Worm (Caenorhabditis elegans): ENCODE data around the gene clec-251.

clec-251 gene

DNA sequence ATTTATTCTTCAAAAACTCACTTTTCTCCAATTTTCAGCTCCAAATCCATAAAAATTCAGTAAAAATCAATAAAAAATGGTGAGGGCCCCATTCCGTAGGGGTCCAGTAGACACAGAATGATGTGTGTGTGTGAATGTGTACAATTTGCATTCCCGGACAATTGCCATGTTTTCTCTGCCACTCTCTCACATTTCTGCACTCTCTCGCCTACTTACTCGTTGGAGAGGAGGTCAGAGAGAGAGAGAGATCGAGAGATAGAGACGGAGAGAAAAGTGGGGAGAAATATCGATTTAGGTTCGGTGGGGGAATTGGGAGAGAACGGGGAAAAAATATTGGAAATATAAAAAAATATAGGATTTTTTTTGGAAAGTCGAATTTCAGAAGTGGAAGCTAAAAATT is 23.2 kb downstream of the clec-251 start:
- TF ChIP-seq blmp-1 (tag; optimal IDR thresholded peaks at IDR 0.05) (no peak), unc-62 (GFP tag; optimal IDR thresholded peaks at IDR 0.05) (peak; percentile 83), cnd-1 (tag; optimal IDR thresholded peaks at IDR 0.05) (peak; percentile 50), sem-2 (GFP tag; optimal IDR thresholded peaks at IDR 0.05) (no peak), drap-1 (GFP tag; optimal IDR thresholded peaks at IDR 0.05) (no peak), pha-4 (tag; optimal IDR thresholded peaks at IDR 0.05) (peak; percentile 97), lin-32 (GFP tag; optimal IDR thresholded peaks at IDR 0.05) (peak; percentile 3), zip-8 (tag; optimal IDR thresholded peaks at IDR 0.05) (no peak), mep-1 (tag; optimal IDR thresholded peaks at IDR 0.05) (peak; percentile 80), nhr-12 (tag; optimal IDR thresholded peaks at IDR 0.05) (no peak), unc-120 (tag; optimal IDR thresholded peaks at IDR 0.05; ENCODE audit: poor library complexity, severe bottlenecking) (peak; percentile 52), elt-3 (tag; optimal IDR thresholded peaks at IDR 0.05) (peak; percentile 13), ces-1 (GFP tag; optimal IDR thresholded peaks at IDR 0.05) (peak; percentile 96), lsy-2 (tag; optimal IDR thresholded peaks at IDR 0.05) (peak; percentile 89), mab-5 (tag; optimal IDR thresholded peaks at IDR 0.05) (peak; percentile 86), hlh-1 (tag; optimal IDR thresholded peaks at IDR 0.05) (peak; percentile 92), lin-13 (tag; optimal IDR thresholded peaks at IDR 0.05) (peak; percentile 86), nhr-237 (tag; optimal IDR thresholded peaks at IDR 0.05) (peak; percentile 93), ceh-39 (tag; optimal IDR thresholded peaks at IDR 0.05) (peak; percentile 99), nhr-2 (tag; optimal IDR thresholded peaks at IDR 0.05) (peak; percentile 83), ztf-11 (tag; optimal IDR thresholded peaks at IDR 0.05) (peak; percentile 22), snpc-4 (tag; optimal IDR thresholded peaks at IDR 0.05) (no peak), mls-2 (tag; optimal IDR thresholded peaks at IDR 0.05) (peak; percentile 24)

DNA sequence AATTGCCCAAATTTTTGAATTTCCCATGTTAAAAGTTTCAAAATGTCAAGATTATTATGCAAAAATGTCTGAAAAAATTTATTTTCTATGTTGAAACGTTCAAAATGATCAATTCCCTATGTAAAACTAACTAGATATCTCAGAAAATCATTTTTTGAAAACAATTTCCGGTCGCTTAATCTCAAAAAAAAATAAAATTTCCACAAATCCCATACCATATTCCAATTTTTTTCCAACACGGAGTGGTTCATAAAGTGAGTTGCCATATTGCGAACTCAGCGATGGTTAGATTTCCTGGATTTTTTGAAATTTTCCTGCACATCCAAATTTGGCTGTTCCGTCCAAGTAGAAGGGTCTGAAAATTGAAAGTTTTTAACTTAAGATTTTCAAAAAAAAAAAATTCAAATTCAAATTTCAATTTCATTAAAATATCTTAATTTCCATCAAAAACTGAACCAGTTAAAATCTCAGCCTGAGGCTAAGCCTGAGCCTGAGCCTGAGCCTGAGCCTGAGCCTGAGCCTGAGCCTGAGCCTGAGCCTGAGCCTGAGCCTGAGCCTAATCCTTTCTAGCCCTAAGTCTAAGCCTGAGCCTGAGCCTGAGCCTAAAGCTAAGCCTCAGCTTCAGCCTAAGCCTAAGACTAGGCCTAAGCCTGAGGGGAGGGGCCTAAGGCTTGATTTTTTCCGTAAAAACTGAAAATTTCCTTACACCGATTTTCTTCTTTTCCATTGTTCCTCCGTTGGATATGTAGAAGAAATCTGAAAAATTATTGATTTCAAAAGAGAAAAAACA is 24.1 kb downstream of the clec-251 start:
- TF ChIP-seq ztf-11 (tag; optimal IDR thresholded peaks at IDR 0.05) (no peak), ceh-43 (GFP tag; optimal IDR thresholded peaks at IDR 0.05) (no peak), tbx-8 (GFP tag; optimal IDR thresholded peaks at IDR 0.05) (no peak), nhr-76 (tag; optimal IDR thresholded peaks at IDR 0.05) (no peak), ceh-39 (tag; optimal IDR thresholded peaks at IDR 0.05) (no peak)

DNA sequence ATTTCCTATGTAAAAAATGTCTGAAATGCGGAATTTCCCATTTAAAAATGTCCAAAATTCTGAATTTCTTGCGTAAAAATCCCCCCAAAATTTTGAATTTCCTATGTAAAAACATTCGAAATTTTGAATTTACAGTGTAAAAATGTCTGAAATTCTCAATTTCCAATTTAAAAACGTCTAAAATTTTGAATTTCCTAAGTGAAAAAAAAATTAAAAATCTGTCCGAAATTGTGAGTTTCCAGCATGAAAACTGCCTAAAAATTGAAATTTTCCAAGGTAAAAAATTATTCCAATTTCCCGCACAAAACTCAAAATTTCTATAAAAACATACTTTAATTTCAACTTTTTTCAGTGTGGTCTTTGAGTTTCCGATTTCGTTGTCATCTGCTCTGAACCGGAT is 24.9 kb downstream of the clec-251 start:
- TF ChIP-seq mep-1 (tag; optimal IDR thresholded peaks at IDR 0.05) (no peak), unc-120 (tag; optimal IDR thresholded peaks at IDR 0.05; ENCODE audit: poor library complexity, severe bottlenecking) (no peak), lin-32 (GFP tag; optimal IDR thresholded peaks at IDR 0.05) (no peak), nhr-28 (tag; optimal IDR thresholded peaks at IDR 0.05) (no peak), ceh-43 (GFP tag; optimal IDR thresholded peaks at IDR 0.05) (no peak), bed-3 (GFP tag; optimal IDR thresholded peaks at IDR 0.05) (no peak), nhr-237 (tag; optimal IDR thresholded peaks at IDR 0.05) (no peak), M03D4.4 (tag; optimal IDR thresholded peaks at IDR 0.05) (no peak), elt-1 (tag; optimal IDR thresholded peaks at IDR 0.05; ENCODE audit: borderline replicate concordance, insufficient read depth) (no peak), ces-1 (GFP tag; optimal IDR thresholded peaks at IDR 0.05) (no peak), snpc-4 (tag; optimal IDR thresholded peaks at IDR 0.05) (no peak), pha-4 (tag; optimal IDR thresholded peaks at IDR 0.05) (no peak), ceh-83 (GFP tag; optimal IDR thresholded peaks at IDR 0.05) (no peak), sem-2 (GFP tag; optimal IDR thresholded peaks at IDR 0.05) (no peak), zip-8 (tag; optimal IDR thresholded peaks at IDR 0.05) (no peak), flh-1 (GFP tag; optimal IDR thresholded peaks at IDR 0.05) (no peak)

DNA sequence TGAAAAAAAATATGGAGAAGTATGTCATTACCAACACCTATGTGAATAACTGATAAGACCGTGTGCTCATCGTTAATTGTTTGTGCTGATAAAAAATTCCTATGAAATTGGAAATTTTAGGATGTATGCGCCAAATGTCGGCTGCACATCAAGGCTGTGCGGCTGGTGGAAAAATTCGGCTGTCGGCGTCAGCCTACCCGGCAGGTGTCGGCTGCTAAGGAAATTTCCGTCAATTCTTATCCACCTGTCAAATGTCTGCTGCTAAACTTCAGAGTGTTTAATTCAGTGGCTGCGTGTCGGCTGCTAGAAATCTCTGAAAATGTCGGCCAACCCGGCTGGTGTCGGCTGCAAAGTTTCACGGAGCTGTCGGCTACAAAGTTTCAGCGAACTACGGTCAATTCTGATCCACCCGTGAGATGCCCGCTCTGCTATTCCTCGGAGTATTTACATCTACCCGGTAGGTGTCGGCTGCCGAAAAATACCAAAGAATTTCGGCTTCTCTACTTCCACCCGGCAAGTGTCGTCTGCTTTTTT is 26.8 kb downstream of the clec-251 start, which contains the start of gene Y17D7C.2:
TSS of gene Y17D7C.2 (minus strand) at position 32 of the 534 bp plus-strand sequence.
- no peak for TF ChIP-seq elt-3 (tag; optimal IDR thresholded peaks at IDR 0.05)
- TF ChIP-seq drap-1 (GFP tag; optimal IDR thresholded peaks at IDR 0.05), result no peak
- peak; percentile 4 for TF ChIP-seq hlh-1 (tag; optimal IDR thresholded peaks at IDR 0.05)
- TF ChIP-seq cnd-1 (tag; optimal IDR thresholded peaks at IDR 0.05), result peak; percentile 63
- no peak for TF ChIP-seq nhr-237 (tag; optimal IDR thresholded peaks at IDR 0.05)
- TF ChIP-seq flh-1 (GFP tag; optimal IDR thresholded peaks at IDR 0.05), result no peak
- TF ChIP-seq unc-120 (tag; optimal IDR thresholded peaks at IDR 0.05; ENCODE audit: poor library complexity, severe bottlenecking), result no peak
- TF ChIP-seq pha-4 (tag; optimal IDR thresholded peaks at IDR 0.05), result no peak
- TF ChIP-seq ceh-39 (tag; optimal IDR thresholded peaks at IDR 0.05), result no peak
- peak; percentile 48 for TF ChIP-seq unc-39 (tag; optimal IDR thresholded peaks at IDR 0.05)
- no peak for TF ChIP-seq ztf-11 (tag; optimal IDR thresholded peaks at IDR 0.05)
- TF ChIP-seq tbx-8 (GFP tag; optimal IDR thresholded peaks at IDR 0.05), result peak; percentile 78
- no peak for TF ChIP-seq mep-1 (tag; optimal IDR thresholded peaks at IDR 0.05)
- TF ChIP-seq ceh-83 (GFP tag; optimal IDR thresholded peaks at IDR 0.05), result no peak
- no peak for TF ChIP-seq sptf-1 (tag; optimal IDR thresholded peaks at IDR 0.05)
- TF ChIP-seq M03D4.4 (tag; optimal IDR thresholded peaks at IDR 0.05), result peak; percentile 28
- peak; percentile 40 for TF ChIP-seq mls-2 (tag; optimal IDR thresholded peaks at IDR 0.05)
- TF ChIP-seq nhr-76 (tag; optimal IDR thresholded peaks at IDR 0.05), result no peak
- no peak for TF ChIP-seq nhr-12 (tag; optimal IDR thresholded peaks at IDR 0.05)
- no peak for TF ChIP-seq nhr-28 (tag; optimal IDR thresholded peaks at IDR 0.05)

All from whole organism, mixed stage, embryonic.